Worm (Caenorhabditis elegans) whole organism, early embryonic: ENCODE results near the gene T05C1.3.

Experiments used
- aly-1 ChIP-seq: sonication (generic microtip); optimal IDR thresholded peaks from 2 replicates; lab custom pipeline; 2016; ENCODE audit warnings: missing genetic modification characterization, missing compliant biosample characterization
- ama-1 ChIP-seq: fragments of 150-350 bp; optimal IDR thresholded peaks from 2 replicates; lab custom pipeline; 2014
- ceh-13 ChIP-seq: fragments of 200-800 bp; sonication (Bioruptor generic); optimal IDR thresholded peaks from 2 replicates; lab custom pipeline; 2018; ENCODE audit warnings: mild to moderate bottlenecking, missing genetic modification characterization, missing compliant biosample characterization
- ceh-36 ChIP-seq: sonication (generic microtip); optimal IDR thresholded peaks from 2 replicates; lab custom pipeline; 2016; ENCODE audit warnings: missing genetic modification characterization, inconsistent platforms, missing compliant biosample characterization
- flt-1 ChIP-seq: fragments of 200-800 bp; sonication (Bioruptor generic); IDR thresholded peaks from 2 replicates; pipeline ENCODE4 v1.3.6; 2022; ENCODE audit warnings: missing genetic modification characterization, missing compliant biosample characterization
- hmg-4 ChIP-seq: fragments of 200-800 bp; sonication (Bioruptor generic); optimal IDR thresholded peaks from 2 replicates; lab custom pipeline; 2018; ENCODE audit warnings: mild to moderate bottlenecking, missing genetic modification characterization, missing compliant biosample characterization
- hnd-1 ChIP-seq: sonication (generic microtip); optimal IDR thresholded peaks from 2 replicates; lab custom pipeline; 2016; ENCODE audit warnings: missing genetic modification characterization, missing compliant biosample characterization
- pes-1 ChIP-seq: fragments of 200-800 bp; sonication (Bioruptor generic); IDR thresholded peaks from 2 replicates; pipeline ENCODE4 v1.3.6; 2022; ENCODE audit warnings: missing genetic modification reagents, missing genetic modification characterization, missing compliant biosample characterization
- sea-1 ChIP-seq: fragments of 200-800 bp; sonication (Bioruptor generic); conservative IDR thresholded peaks from 2 replicates; pipeline ENCODE4 v1.3.6; 2022; ENCODE audit warnings: missing genetic modification characterization, missing compliant biosample characterization

- no peak for TF ChIP-seq aly-1
- TF ChIP-seq ama-1 (lab: Kevin White, UChicago): no peak
- no peak for TF ChIP-seq ceh-36 (tag; lab: Kevin White, UChicago)
- no peak for TF ChIP-seq flt-1 (GFP tag; lab: Robert Waterston, UW)
- TF ChIP-seq sea-1 (GFP tag; lab: Robert Waterston, UW): no peak
- TF ChIP-seq hnd-1 (tag; lab: Kevin White, UChicago): no peak
- TF ChIP-seq pes-1 (GFP tag; lab: Robert Waterston, UW): no peak
- TF ChIP-seq ceh-13 (GFP tag; lab: Kevin White, UChicago): no peak
- TF ChIP-seq hmg-4 (GFP tag; lab: Kevin White, UChicago): no peak
Observed at ce11 chrII:4470972-4471645, 18.1 kb downstream of the T05C1.3 start, which contains the start of gene W06B4.1.
